1 fruit fly cellular context compared by ENCODE assay signal in the genomic region with DNA sequence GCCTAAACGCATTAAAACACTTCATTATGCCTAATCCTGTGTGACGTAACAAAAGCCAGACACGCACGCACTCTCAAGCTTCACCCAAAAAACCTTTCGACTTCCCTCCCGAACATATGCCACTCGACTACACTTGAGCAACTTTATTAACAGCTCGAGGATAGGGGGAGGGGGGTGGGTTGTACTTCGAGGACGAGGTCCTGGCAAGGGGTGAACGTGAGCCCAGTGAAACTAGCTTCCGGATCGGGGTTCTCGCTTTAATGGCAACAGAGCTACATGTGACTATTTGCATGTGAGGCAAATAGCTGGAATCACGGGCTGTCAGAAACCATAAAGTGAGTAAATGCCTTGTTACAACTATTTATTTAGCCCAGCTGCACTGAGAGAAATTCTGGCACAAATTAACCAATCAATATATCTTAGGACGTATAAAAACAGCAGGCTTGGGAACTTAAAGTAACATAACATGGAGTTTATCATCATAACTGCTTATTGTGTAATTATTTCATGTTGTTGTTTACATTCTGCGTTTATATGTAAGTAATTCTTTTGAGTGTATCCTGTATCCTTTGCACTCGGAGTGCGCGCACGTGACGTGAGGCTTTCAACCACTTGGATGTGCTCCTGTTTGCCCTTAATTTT.
A peak's percentile ranks its signal among the peaks of the same experiment; 100 is the strongest.
TF ChIP-seq lines count a peak whose summit lies in the region.

No protein-coding gene starts in this region.

TF ChIP-seq in whole organism, embryonic, 481 proteins besides CTCF, POLR2A, EP300 and RAD21 (continued from another document and continues in another):
- TF ChIP-seq CG17829 (tag; optimal IDR thresholded peaks at IDR 0.05; lab: Kevin White, UChicago), result peak; percentile 63
- no peak for TF ChIP-seq Hand (GFP tag; optimal IDR thresholded peaks at IDR 0.05; lab: Kevin White, UChicago)
- TF ChIP-seq CG12744 (GFP tag; optimal IDR thresholded peaks at IDR 0.05; lab: Kevin White, UChicago), result peak; percentile 15
- TF ChIP-seq CG4730 (GFP tag; IDR thresholded peaks at IDR 0.05; lab: Robert Waterston, UW), result no peak
- TF ChIP-seq CG1233 (GFP tag; optimal IDR thresholded peaks at IDR 0.05; lab: Kevin White, UChicago), result peak; percentile 33
- TF ChIP-seq sim (GFP tag; IDR thresholded peaks at IDR 0.05; lab: Robert Waterston, UW), result peak; percentile 19; the same call in 1 of the 2 replicates
- peak; percentile 7 for TF ChIP-seq jumu (GFP tag; optimal IDR thresholded peaks at IDR 0.05; lab: Kevin White, UChicago)
- TF ChIP-seq Xbp1 (GFP tag; optimal IDR thresholded peaks at IDR 0.05; lab: Kevin White, UChicago), result peak; percentile 62
- TF ChIP-seq CG12391 (tag; optimal IDR thresholded peaks at IDR 0.05; lab: Kevin White, UChicago), result peak; percentile 70
- TF ChIP-seq CG17612 (GFP tag; IDR thresholded peaks at IDR 0.05; lab: Robert Waterston, UW), result no peak
- TF ChIP-seq CG2712 (tag; optimal IDR thresholded peaks at IDR 0.05; lab: Kevin White, UChicago), result peak; percentile 76
- TF ChIP-seq CG16779 (GFP tag; IDR thresholded peaks at IDR 0.05; lab: Robert Waterston, UW), result no peak
- TF ChIP-seq CG12299 (tag; optimal IDR thresholded peaks at IDR 0.05; lab: Kevin White, UChicago), result no peak
- peak; percentile 63 for TF ChIP-seq CG18262 (tag; optimal IDR thresholded peaks at IDR 0.05; lab: Kevin White, UChicago)
- TF ChIP-seq ci (GFP tag; IDR thresholded peaks at IDR 0.05; lab: Robert Waterston, UW), result peak; percentile 67; the same call in 2 of the 3 replicates
- TF ChIP-seq fd96Cb (tag; optimal IDR thresholded peaks at IDR 0.05; lab: Kevin White, UChicago), result peak; percentile 50
- peak; percentile 58 for TF ChIP-seq CoRest (tag; optimal IDR thresholded peaks at IDR 0.05; lab: Kevin White, UChicago)
- peak; percentile 59; the same call in 1 of the 3 replicates for TF ChIP-seq zfh1 (GFP tag; IDR thresholded peaks at IDR 0.05; lab: Robert Waterston, UW)
- TF ChIP-seq tgo (GFP tag; IDR thresholded peaks at IDR 0.05; lab: Robert Waterston, UW), result no peak
- TF ChIP-seq Fer3 (tag; optimal IDR thresholded peaks at IDR 0.05; lab: Kevin White, UChicago), result peak; percentile 4
- peak; percentile 7 for TF ChIP-seq tx (GFP tag; optimal IDR thresholded peaks at IDR 0.05; lab: Kevin White, UChicago)
- peak; percentile 27; the same call in 1 of the 2 replicates for TF ChIP-seq slbo (GFP tag; IDR thresholded peaks at IDR 0.05; lab: Robert Waterston, UW)
- peak in 1 of 2 experiments; percentile 47 for TF ChIP-seq tll (GFP tag; optimal IDR thresholded peaks at IDR 0.05; lab: Kevin White, UChicago)
- peak; percentile 76 for TF ChIP-seq gem (tag; optimal IDR thresholded peaks at IDR 0.05; lab: Kevin White, UChicago)
- no peak for TF ChIP-seq vnd (GFP tag; IDR thresholded peaks at IDR 0.05; lab: Robert Waterston, UW; ENCODE audit: partially characterized antibody)
- TF ChIP-seq CG6689 (GFP tag; IDR thresholded peaks at IDR 0.05; lab: Robert Waterston, UW), result peak; percentile 41; the same call in 1 of the 2 replicates
- peak; percentile 42 to 77 for TF ChIP-seq chif (GFP tag; optimal IDR thresholded peaks at IDR 0.05; lab: Kevin White, UChicago)
- TF ChIP-seq CG12071 (GFP tag; optimal IDR thresholded peaks at IDR 0.05; lab: Kevin White, UChicago), result no peak
- peak; percentile 39 for TF ChIP-seq lilli (GFP tag; optimal IDR thresholded peaks at IDR 0.05; lab: Kevin White, UChicago)
- no peak for TF ChIP-seq ERR (GFP tag; optimal IDR thresholded peaks at IDR 0.05; lab: Kevin White, UChicago)
- TF ChIP-seq Bteb2 (GFP tag; optimal IDR thresholded peaks at IDR 0.05; lab: Kevin White, UChicago), result no peak
- TF ChIP-seq Xrp1 (GFP tag; IDR thresholded peaks at IDR 0.05; lab: Robert Waterston, UW), result peak; percentile 75; the same call in 1 of the 2 replicates
- TF ChIP-seq Ets65A (GFP tag; lab: Kevin White, UChicago), result peak; percentile 91
- TF ChIP-seq Lhr (GFP tag; optimal IDR thresholded peaks at IDR 0.05; lab: Kevin White, UChicago), result peak; percentile 49
- peak; percentile 50 for TF ChIP-seq CG4424 (GFP tag; optimal IDR thresholded peaks at IDR 0.05; lab: Kevin White, UChicago)
- TF ChIP-seq gt (GFP tag; IDR thresholded peaks at IDR 0.05; lab: Robert Waterston, UW), result no peak
- TF ChIP-seq phol (tag; optimal IDR thresholded peaks at IDR 0.05; lab: Kevin White, UChicago), result peak; percentile 70
- TF ChIP-seq nmo (GFP tag; optimal IDR thresholded peaks at IDR 0.05; lab: Kevin White, UChicago), result peak; percentile 61
- peak; percentile 53 for TF ChIP-seq Neu2 (GFP tag; optimal IDR thresholded peaks at IDR 0.05; lab: Kevin White, UChicago; ENCODE audit: borderline replicate concordance)
- no peak for TF ChIP-seq CG11723 (GFP tag; optimal IDR thresholded peaks at IDR 0.05; lab: Kevin White, UChicago)
- TF ChIP-seq Adf1 (GFP tag; IDR thresholded peaks at IDR 0.05; lab: Robert Waterston, UW), result no peak
- peak; percentile 58 for TF ChIP-seq CG10959 (GFP tag; IDR thresholded peaks at IDR 0.05; lab: Robert Waterston, UW)
- no peak for TF ChIP-seq sens-2 (GFP tag; IDR thresholded peaks at IDR 0.05; lab: Robert Waterston, UW)
- no peak for TF ChIP-seq CG6654 (GFP tag; optimal IDR thresholded peaks at IDR 0.05; lab: Kevin White, UChicago)
- no peak for TF ChIP-seq Deaf1 (tag; optimal IDR thresholded peaks at IDR 0.05; lab: Kevin White, UChicago)
- TF ChIP-seq CG2199 (GFP tag; IDR thresholded peaks at IDR 0.05; lab: Robert Waterston, UW), result no peak
- peak; percentile 51 for TF ChIP-seq CG16815 (GFP tag; optimal IDR thresholded peaks at IDR 0.05; lab: Kevin White, UChicago)
- no peak for TF ChIP-seq CG2889 (GFP tag; IDR thresholded peaks at IDR 0.05; lab: Robert Waterston, UW)
- TF ChIP-seq Opbp (GFP tag; IDR thresholded peaks at IDR 0.05; lab: Robert Waterston, UW; ENCODE audit: partially characterized antibody), result no peak
- peak; percentile 14 for TF ChIP-seq NfI (GFP tag; optimal IDR thresholded peaks at IDR 0.05; lab: Kevin White, UChicago)
- TF ChIP-seq CG7271 (tag; optimal IDR thresholded peaks at IDR 0.05; lab: Kevin White, UChicago), result peak; percentile 45
- TF ChIP-seq CG7928 (GFP tag; optimal IDR thresholded peaks at IDR 0.05; lab: Kevin White, UChicago), result no peak
- TF ChIP-seq Side (GFP tag; optimal IDR thresholded peaks at IDR 0.05; lab: Kevin White, UChicago), result no peak
- no peak for TF ChIP-seq cad (GFP tag; optimal IDR thresholded peaks at IDR 0.05; lab: Kevin White, UChicago)
- TF ChIP-seq CG13424 (tag; optimal IDR thresholded peaks at IDR 0.05; lab: Kevin White, UChicago), result peak; percentile 51
- no peak for TF ChIP-seq Hr51 (GFP tag; optimal IDR thresholded peaks at IDR 0.05; lab: Kevin White, UChicago)
- no peak for TF ChIP-seq CG16813 (GFP tag; IDR thresholded peaks at IDR 0.05; lab: Robert Waterston, UW; ENCODE audit: partially characterized antibody)
- TF ChIP-seq MTF-1 (GFP tag; optimal IDR thresholded peaks at IDR 0.05; lab: Kevin White, UChicago; ENCODE audit: borderline replicate concordance), result no peak
- TF ChIP-seq crc (GFP tag; optimal IDR thresholded peaks at IDR 0.05; lab: Kevin White, UChicago), result no peak
- no peak for TF ChIP-seq da (GFP tag; optimal IDR thresholded peaks at IDR 0.05; lab: Kevin White, UChicago)
- TF ChIP-seq Sox102F (GFP tag; optimal IDR thresholded peaks at IDR 0.05; lab: Kevin White, UChicago), result no peak
- TF ChIP-seq CG8388 (GFP tag; optimal IDR thresholded peaks at IDR 0.05; lab: Kevin White, UChicago), result peak; percentile 65
- TF ChIP-seq CG7372 (GFP tag; IDR thresholded peaks at IDR 0.05; lab: Robert Waterston, UW), result no peak
- TF ChIP-seq CG11504 (tag; optimal IDR thresholded peaks at IDR 0.05; lab: Kevin White, UChicago), result no peak
- TF ChIP-seq disco-r (GFP tag; optimal IDR thresholded peaks at IDR 0.05; lab: Kevin White, UChicago), result no peak
- TF ChIP-seq bigmax (GFP tag; optimal IDR thresholded peaks at IDR 0.05; lab: Kevin White, UChicago), result no peak
- TF ChIP-seq nerfin-2 (GFP tag; IDR thresholded peaks at IDR 0.05; lab: Robert Waterston, UW; ENCODE audit: partially characterized antibody), result no peak
- no peak for TF ChIP-seq Bgb (GFP tag; IDR thresholded peaks at IDR 0.05; lab: Robert Waterston, UW; ENCODE audit: partially characterized antibody)
- TF ChIP-seq chn (GFP tag; optimal IDR thresholded peaks at IDR 0.05; lab: Kevin White, UChicago), result peak; percentile 39
- TF ChIP-seq gcm2 (GFP tag; optimal IDR thresholded peaks at IDR 0.05; lab: Kevin White, UChicago), result no peak
- TF ChIP-seq pita (GFP tag; optimal IDR thresholded peaks at IDR 0.05; lab: Kevin White, UChicago), result no peak
- no peak for TF ChIP-seq CG17568 (GFP tag; optimal IDR thresholded peaks at IDR 0.05; lab: Kevin White, UChicago)
- TF ChIP-seq Usf (GFP tag; optimal IDR thresholded peaks at IDR 0.05; lab: Kevin White, UChicago), result peak; percentile 8
- no peak for TF ChIP-seq ab (GFP tag; optimal IDR thresholded peaks at IDR 0.05; lab: Kevin White, UChicago)
- no peak for TF ChIP-seq zen2 (GFP tag; IDR thresholded peaks at IDR 0.05; lab: Robert Waterston, UW; ENCODE audit: partially characterized antibody)
- TF ChIP-seq CG14710 (tag; optimal IDR thresholded peaks at IDR 0.05; lab: Kevin White, UChicago), result peak; percentile 69
- no peak for TF ChIP-seq B-H2 (GFP tag; optimal IDR thresholded peaks at IDR 0.05; lab: Kevin White, UChicago)
- TF ChIP-seq CG14860 (GFP tag; IDR thresholded peaks at IDR 0.05; lab: Robert Waterston, UW; ENCODE audit: partially characterized antibody), result no peak
- peak; percentile 49 for TF ChIP-seq ewg (GFP tag; optimal IDR thresholded peaks at IDR 0.05; lab: Kevin White, UChicago)
- peak; percentile 41; the same call in 1 of the 2 replicates for TF ChIP-seq CG32772 (GFP tag; IDR thresholded peaks at IDR 0.05; lab: Robert Waterston, UW)
- no peak for TF ChIP-seq al (GFP tag; IDR thresholded peaks at IDR 0.05; lab: Robert Waterston, UW)
- TF ChIP-seq CG30403 (GFP tag; optimal IDR thresholded peaks at IDR 0.05; lab: Kevin White, UChicago), result peak; percentile 44
- no peak for TF ChIP-seq ato (GFP tag; IDR thresholded peaks at IDR 0.05; lab: Robert Waterston, UW; ENCODE audit: partially characterized antibody)
- peak; percentile 8 for TF ChIP-seq NC2α (GFP tag; optimal IDR thresholded peaks at IDR 0.05; lab: Kevin White, UChicago)
- TF ChIP-seq CG9876 (GFP tag; optimal IDR thresholded peaks at IDR 0.05; lab: Kevin White, UChicago), result peak; percentile 13
- no peak for TF ChIP-seq B-H1 (GFP tag; IDR thresholded peaks at IDR 0.05; lab: Robert Waterston, UW)
- no peak for TF ChIP-seq hth (optimal IDR thresholded peaks at IDR 0.05; lab: Kevin White, UChicago)
- TF ChIP-seq Chrac-16 (GFP tag; optimal IDR thresholded peaks at IDR 0.05; lab: Kevin White, UChicago), result peak; percentile 55
- peak; percentile 14 for TF ChIP-seq CG9817 (tag; optimal IDR thresholded peaks at IDR 0.05; lab: Kevin White, UChicago)
- peak; percentile 36 for TF ChIP-seq CG33213 (GFP tag; optimal IDR thresholded peaks at IDR 0.05; lab: Kevin White, UChicago)
- no peak for TF ChIP-seq CG13296 (GFP tag; optimal IDR thresholded peaks at IDR 0.05; lab: Kevin White, UChicago)
- TF ChIP-seq Taf1 (GFP tag; IDR thresholded peaks at IDR 0.05; lab: Robert Waterston, UW), result no peak
- TF ChIP-seq CG11247 (GFP tag; IDR thresholded peaks at IDR 0.05; lab: Robert Waterston, UW), result no peak
- TF ChIP-seq CG3065 (GFP tag; optimal IDR thresholded peaks at IDR 0.05; lab: Kevin White, UChicago), result no peak
- TF ChIP-seq Trl (optimal IDR thresholded peaks at IDR 0.05; lab: Kevin White, UChicago), result no peak
- TF ChIP-seq Trl (GFP tag; optimal IDR thresholded peaks at IDR 0.05; lab: Kevin White, UChicago), result peak; percentile 45
- TF ChIP-seq CG1529 (GFP tag; optimal IDR thresholded peaks at IDR 0.05; lab: Kevin White, UChicago), result peak; percentile 45
- TF ChIP-seq abd-A (tag; optimal IDR thresholded peaks at IDR 0.05; lab: Kevin White, UChicago), result no peak
- peak; percentile 21 for TF ChIP-seq ind (GFP tag; optimal IDR thresholded peaks at IDR 0.05; lab: Kevin White, UChicago)
- no peak for TF ChIP-seq Ets97D (GFP tag; optimal IDR thresholded peaks at IDR 0.05; lab: Kevin White, UChicago)
- TF ChIP-seq CG5180 (GFP tag; optimal IDR thresholded peaks at IDR 0.05; lab: Kevin White, UChicago), result no peak
- TF ChIP-seq D (optimal IDR thresholded peaks at IDR 0.05; lab: Kevin White, UChicago), result no peak
- TF ChIP-seq D (GFP tag; optimal IDR thresholded peaks at IDR 0.05; lab: Kevin White, UChicago), result peak; percentile 48
- no peak for TF ChIP-seq MESR4 (GFP tag; optimal IDR thresholded peaks at IDR 0.05; lab: Kevin White, UChicago)
- TF ChIP-seq row (GFP tag; IDR thresholded peaks at IDR 0.05; lab: Robert Waterston, UW), result peak; percentile 74
- no peak for TF ChIP-seq Elba2 (GFP tag; optimal IDR thresholded peaks at IDR 0.05; lab: Kevin White, UChicago)
- peak; percentile 68 for TF ChIP-seq unpg (GFP tag; optimal IDR thresholded peaks at IDR 0.05; lab: Kevin White, UChicago)
- TF ChIP-seq unc-4 (GFP tag; IDR thresholded peaks at IDR 0.05; lab: Robert Waterston, UW; ENCODE audit: partially characterized antibody), result no peak
- peak; percentile 1 for TF ChIP-seq CG8281 (tag; optimal IDR thresholded peaks at IDR 0.05; lab: Kevin White, UChicago)
- no peak for TF ChIP-seq CG31388 (GFP tag; optimal IDR thresholded peaks at IDR 0.05; lab: Kevin White, UChicago)
- no peak for TF ChIP-seq wdn (GFP tag; IDR thresholded peaks at IDR 0.05; lab: Robert Waterston, UW)
- TF ChIP-seq nerfin-1 (tag; optimal IDR thresholded peaks at IDR 0.05; lab: Kevin White, UChicago), result peak; percentile 45
- TF ChIP-seq stwl (tag; optimal IDR thresholded peaks at IDR 0.05; lab: Kevin White, UChicago), result no peak
- no peak for TF ChIP-seq CG6175 (GFP tag; IDR thresholded peaks at IDR 0.05; lab: Robert Waterston, UW)
- peak; percentile 57 for TF ChIP-seq CG10267 (tag; optimal IDR thresholded peaks at IDR 0.05; lab: Kevin White, UChicago)
- 0 out of 3 replicates have a peak, but pooled peaks have one; percentile 9 for TF ChIP-seq Optix (GFP tag; IDR thresholded peaks at IDR 0.05; lab: Robert Waterston, UW)
- TF ChIP-seq br (optimal IDR thresholded peaks at IDR 0.05; lab: Kevin White, UChicago), result no peak
- TF ChIP-seq CHES-1-like (GFP tag; optimal IDR thresholded peaks at IDR 0.05; lab: Kevin White, UChicago), result no peak
- TF ChIP-seq CG4404 (GFP tag; IDR thresholded peaks at IDR 0.05; lab: Robert Waterston, UW), result peak; percentile 47; the same call in 1 of the 2 replicates
- no peak for TF ChIP-seq rib (GFP tag; IDR thresholded peaks at IDR 0.05; lab: Robert Waterston, UW)
- no peak for TF ChIP-seq CG6854 (GFP tag; optimal IDR thresholded peaks at IDR 0.05; lab: Kevin White, UChicago)
- peak; percentile 33 for TF ChIP-seq CG10565 (GFP tag; optimal IDR thresholded peaks at IDR 0.05; lab: Kevin White, UChicago)
- TF ChIP-seq Dref (GFP tag; IDR thresholded peaks at IDR 0.05; lab: Robert Waterston, UW), result no peak
- TF ChIP-seq CG1024 (GFP tag; IDR thresholded peaks at IDR 0.05; lab: Robert Waterston, UW), result no peak
- TF ChIP-seq fd64A (GFP tag; optimal IDR thresholded peaks at IDR 0.05; lab: Kevin White, UChicago), result no peak
